Fruit fly (Drosophila melanogaster): Measurements from ENCODE around the gene CG2021.

The CG2021 gene

dm6 chr3L:1808631-1809030 is 31.4 kb upstream of the CG2021 start (continued):
- TF ChIP-seq ss (GFP tag; optimal IDR thresholded peaks at IDR 0.05) (peak; percentile 82 to 85), esn (GFP tag; optimal IDR thresholded peaks at IDR 0.05) (peak; percentile 79), vri (GFP tag; optimal IDR thresholded peaks at IDR 0.05) (no peak), Sox15 (GFP tag; optimal IDR thresholded peaks at IDR 0.05) (peak; percentile 72), CG11762 (GFP tag; optimal IDR thresholded peaks at IDR 0.05; ENCODE audit: insufficient read depth) (peak; percentile 80), lz (GFP tag; optimal IDR thresholded peaks at IDR 0.05) (peak; percentile 62), dac (GFP tag; optimal IDR thresholded peaks at IDR 0.05) (peak; percentile 28), Smox (GFP tag; optimal IDR thresholded peaks at IDR 0.05) (no peak), net (GFP tag; optimal IDR thresholded peaks at IDR 0.05) (peak; percentile 84), fd85E (GFP tag; optimal IDR thresholded peaks at IDR 0.05) (no peak), spab (GFP tag; optimal IDR thresholded peaks at IDR 0.05) (peak; percentile 82), salr (GFP tag; optimal IDR thresholded peaks at IDR 0.05) (peak in 1 of 2 experiments; percentile 73), cyc (GFP tag; optimal IDR thresholded peaks at IDR 0.05) (peak; percentile 68), CG11902 (GFP tag; optimal IDR thresholded peaks at IDR 0.05) (peak; percentile 74), CG11294 (GFP tag; IDR thresholded peaks at IDR 0.05) (peak; percentile 83)

dm6 chr3L:1802802-1803201 is 25.6 kb upstream of the CG2021 start, which contains the start of the genes JTBR and CG42676:
TSS of gene JTBR (minus strand) at chr3L:1802856.
TSS of gene CG42676 (plus strand) at chr3L:1803107.
- TF ChIP-seq Eip75B (GFP tag; optimal IDR thresholded peaks at IDR 0.05) (no peak), esn (GFP tag; optimal IDR thresholded peaks at IDR 0.05) (peak; percentile 32), CG1621 (tag; optimal IDR thresholded peaks at IDR 0.05) (peak; percentile 66)

dm6 chr3L:1798649-1799048 is 21.4 kb upstream of the CG2021 start, which contains the start of gene Patj:
TSS of gene Patj (plus strand) at chr3L:1798803.
- TF ChIP-seq ss (GFP tag; optimal IDR thresholded peaks at IDR 0.05): no peak
- no peak for TF ChIP-seq Eip93F (GFP tag; optimal IDR thresholded peaks at IDR 0.05)
- no peak for TF ChIP-seq net (GFP tag; optimal IDR thresholded peaks at IDR 0.05)
- TF ChIP-seq Eip78C (GFP tag): no peak
- no peak for TF ChIP-seq Sox102F (GFP tag; optimal IDR thresholded peaks at IDR 0.05)
- no peak for TF ChIP-seq CG8319 (GFP tag; optimal IDR thresholded peaks at IDR 0.05)
- TF ChIP-seq CG3032 (tag; optimal IDR thresholded peaks at IDR 0.05): no peak
- no peak for TF ChIP-seq CG10669 (GFP tag; optimal IDR thresholded peaks at IDR 0.05)
- TF ChIP-seq achi (GFP tag; optimal IDR thresholded peaks at IDR 0.05): no peak

dm6 chr3L:1797005-1797404 is 19.8 kb upstream of the CG2021 start, which contains the start of gene CG12020:
TSS of gene CG12020 (plus strand) at chr3L:1797305.
- TF ChIP-seq CG15336 (GFP tag; IDR thresholded peaks at IDR 0.05) (no peak), CG9139 (GFP tag; optimal IDR thresholded peaks at IDR 0.05) (no peak), topi (GFP tag; optimal IDR thresholded peaks at IDR 0.05) (no peak), net (GFP tag; optimal IDR thresholded peaks at IDR 0.05) (no peak)

- TF ChIP-seq vri (GFP tag; optimal IDR thresholded peaks at IDR 0.05) (no peak), CG8119 (GFP tag; IDR thresholded peaks at IDR 0.05) (0 out of 3 replicates have a peak, but pooled peaks have one; percentile 27), Sox14 (GFP tag; optimal IDR thresholded peaks at IDR 0.05) (peak; percentile 70), esn (GFP tag; optimal IDR thresholded peaks at IDR 0.05) (peak; percentile 39), CG11762 (GFP tag; optimal IDR thresholded peaks at IDR 0.05; ENCODE audit: insufficient read depth) (no peak), lz (GFP tag; optimal IDR thresholded peaks at IDR 0.05) (peak; percentile 35), CG7368 (GFP tag; optimal IDR thresholded peaks at IDR 0.05) (no peak), ss (GFP tag; optimal IDR thresholded peaks at IDR 0.05) (no peak), cyc (GFP tag; optimal IDR thresholded peaks at IDR 0.05) (peak; percentile 33), dsx (GFP tag; optimal IDR thresholded peaks at IDR 0.05; ENCODE audit: poor library complexity, severe bottlenecking) (peak; percentile 49), CG31627 (GFP tag; optimal IDR thresholded peaks at IDR 0.05) (peak; percentile 27), CG1621 (tag; optimal IDR thresholded peaks at IDR 0.05) (peak; percentile 42), dac (GFP tag; optimal IDR thresholded peaks at IDR 0.05) (no peak), Ets96B (tag; optimal IDR thresholded peaks at IDR 0.05) (peak; percentile 61), CG3032 (tag; optimal IDR thresholded peaks at IDR 0.05) (peak; percentile 21), salr (GFP tag; optimal IDR thresholded peaks at IDR 0.05) (peak in 1 of 2 experiments; percentile 3), Ets21C (GFP tag; optimal IDR thresholded peaks at IDR 0.05) (no peak), eg (GFP tag; IDR thresholded peaks at IDR 0.05) (0 out of 3 replicates have a peak, but pooled peaks have one; percentile 29)
These were observed 17.9 kb upstream of the CG2021 start, which contains the start of the genes alpha-Spec, dlt and Cdc37 for dm6 chr3L:1794943-1795696. TSS of gene alpha-Spec (minus strand) at chr3L:1795328. TSS of gene dlt (minus strand) at chr3L:1795328. TSS of gene Cdc37 (plus strand) at chr3L:1795392.

Measured in whole organism, prepupa.